Worm (Caenorhabditis elegans): ENCODE measurements around the gene dim-1.

- TF ChIP-seq unc-62 (GFP tag; optimal IDR thresholded peaks at IDR 0.05) (no peak), nhr-76 (tag; optimal IDR thresholded peaks at IDR 0.05) (no peak), lin-13 (tag; optimal IDR thresholded peaks at IDR 0.05) (no peak), nhr-12 (tag; optimal IDR thresholded peaks at IDR 0.05) (no peak), cnd-1 (tag; optimal IDR thresholded peaks at IDR 0.05) (no peak), sptf-1 (tag; optimal IDR thresholded peaks at IDR 0.05) (no peak), nhr-28 (tag; optimal IDR thresholded peaks at IDR 0.05) (no peak), snpc-4 (tag; optimal IDR thresholded peaks at IDR 0.05) (no peak), ztf-11 (tag; optimal IDR thresholded peaks at IDR 0.05) (no peak), elt-1 (tag; optimal IDR thresholded peaks at IDR 0.05; ENCODE audit: borderline replicate concordance, insufficient read depth) (no peak)
Observed at ce11 chrX:8027509-8027908, 30.5 kb downstream of the dim-1 start.

All from whole organism, mixed stage, embryonic.